Worm (Caenorhabditis elegans) whole organism, L4/young adult: ENCODE results near the gene sup-36.

Experiments used
- W03F9.2 ChIP-seq: fragments of 150-350 bp; optimal IDR thresholded peaks from 2 replicates; lab custom pipeline; 2014; ENCODE audit warnings: missing biosample characterization, missing genetic modification characterization
- dao-5 ChIP-seq: sonication (generic microtip); optimal IDR thresholded peaks from 2 replicates; lab custom pipeline; 2016; ENCODE audit warnings: missing genotype, missing genetic modification characterization, moderate library complexity, missing compliant biosample characterization
- him-1 ChIP-seq: sonication (generic microtip); optimal IDR thresholded peaks from 2 replicates; lab custom pipeline; 2016; ENCODE audit warnings: missing genotype, missing genetic modification reagents, missing genetic modification characterization, missing compliant biosample characterization

sup-36 gene

ce11 chrIV:6638256-6638655 lies 36.8 kb downstream of the sup-36 start, which contains the start of gene C01B10.7:
C01B10.7 (plus strand) TSS chrIV:6638556.
- TF ChIP-seq W03F9.2 (no peak), him-1 (tag; lab: Kevin White, UChicago) (no peak), dao-5 (tag; lab: Kevin White, UChicago) (no peak)

- no peak for TF ChIP-seq dao-5 (tag; lab: Kevin White, UChicago)
- TF ChIP-seq W03F9.2 = no peak
- no peak for TF ChIP-seq him-1 (tag; lab: Kevin White, UChicago)
Observed at ce11 chrIV:6639880-6640279, 38.4 kb downstream of the sup-36 start, which contains the start of gene C01B10.6. C01B10.6 (plus strand) TSS chrIV:6640180.

DNA sequence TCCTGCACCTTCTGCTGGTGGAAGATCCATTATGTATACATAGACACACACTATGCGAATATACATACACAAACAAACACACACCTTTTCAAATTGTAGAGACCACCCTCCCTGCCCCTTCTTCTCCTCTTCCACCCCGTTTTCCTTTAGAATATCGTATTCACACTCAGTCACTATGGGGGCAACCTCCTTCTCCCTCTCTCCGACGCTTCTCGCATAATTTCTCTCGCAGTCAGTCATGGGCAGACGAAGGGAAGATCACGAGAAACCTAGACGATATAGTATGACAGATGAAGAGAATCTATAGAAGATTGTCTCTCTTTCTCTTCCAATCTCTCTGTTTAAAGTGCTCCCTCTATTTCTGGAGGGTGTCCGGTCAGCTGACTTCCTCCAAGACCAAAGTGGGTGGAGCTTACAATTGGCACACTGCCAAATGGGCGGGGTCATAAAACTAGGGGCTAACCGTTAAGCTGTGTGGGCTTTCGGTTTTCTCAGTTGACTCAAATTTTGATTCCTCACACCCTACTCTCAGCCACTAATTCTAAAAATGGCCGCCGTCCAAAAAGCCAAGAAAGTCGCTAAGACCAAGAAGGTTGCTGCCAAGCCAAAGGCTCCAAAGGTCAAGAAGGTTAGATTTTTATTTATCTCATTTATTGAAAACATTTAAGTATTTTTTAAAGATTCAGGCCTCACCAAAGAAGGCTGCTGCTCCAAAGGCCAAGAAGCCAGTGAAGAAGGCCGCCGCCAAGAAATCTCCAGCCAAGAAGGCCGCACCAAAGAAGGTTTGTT lies 44.6 kb downstream of the sup-36 start, which contains the start of gene hil-7:
Gene hil-7, plus strand, starts transcription at position 446 of the 789 bp plus-strand sequence.
- TF ChIP-seq dao-5 (tag; lab: Kevin White, UChicago) (no peak), him-1 (tag; lab: Kevin White, UChicago) (no peak), W03F9.2 (no peak)

DNA sequence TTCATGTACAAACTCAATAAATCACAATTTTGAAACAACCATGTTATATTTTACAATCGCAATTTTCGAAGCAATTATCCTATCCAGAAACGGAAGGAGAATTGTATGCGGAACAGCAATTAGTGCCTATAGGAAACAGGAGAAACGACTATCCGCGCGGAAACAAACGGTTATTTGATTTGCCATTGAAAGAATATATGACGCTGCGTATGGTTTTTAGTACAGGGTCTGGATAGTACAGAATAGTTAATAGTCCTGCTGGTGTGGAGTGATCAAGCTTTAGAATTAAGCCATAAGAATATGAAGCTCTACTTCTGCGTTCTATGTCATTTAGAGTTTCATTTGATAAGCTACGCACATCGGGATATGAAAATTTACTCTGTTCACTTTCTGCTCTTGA lies 45.4 kb downstream of the sup-36 start:
- TF ChIP-seq him-1 (tag; lab: Kevin White, UChicago) = no peak
- TF ChIP-seq dao-5 (tag; lab: Kevin White, UChicago) = no peak
- TF ChIP-seq W03F9.2 = no peak

DNA sequence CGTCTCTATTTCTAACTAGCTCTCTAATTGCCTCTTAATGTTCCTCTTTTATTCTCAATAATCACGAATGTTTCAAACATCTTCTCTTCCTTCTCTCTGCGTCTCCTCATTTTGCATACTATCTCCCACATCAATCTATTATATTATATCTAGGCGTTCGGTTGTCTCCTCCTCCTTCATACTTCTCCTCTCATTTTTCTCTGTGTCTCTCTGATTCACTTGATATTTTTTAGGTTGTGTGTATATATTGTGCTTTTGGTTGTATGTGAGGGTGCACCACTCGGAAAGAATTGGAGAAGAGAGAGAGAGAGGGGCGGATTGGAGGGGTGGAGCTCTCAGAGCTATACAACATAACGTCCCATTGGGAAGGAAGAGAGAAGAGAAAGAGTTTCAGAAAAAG lies 47.2 kb downstream of the sup-36 start:
- no peak for TF ChIP-seq dao-5 (tag; lab: Kevin White, UChicago)
- TF ChIP-seq him-1 (tag; lab: Kevin White, UChicago) = no peak
- TF ChIP-seq W03F9.2 = no peak
